Fruit fly (Drosophila melanogaster) whole organism, prepupa: Measurements from ENCODE around the gene CG17029.

Experiments used
- CG10669 ChIP-seq: fragments of 200-800 bp; sonication (Bioruptor generic); optimal IDR thresholded peaks from 3 replicates; lab custom pipeline; 2018; ENCODE audit warnings: missing biosample characterization, mild to moderate bottlenecking, missing genetic modification characterization, moderate library complexity
- CG11762 ChIP-seq: fragments of 200-800 bp; sonication (Bioruptor generic); optimal IDR thresholded peaks from 3 replicates; lab custom pipeline; 2016; ENCODE audit warnings: missing biosample characterization, missing genetic modification characterization; ENCODE audit not compliant: insufficient read depth
- CG15336 ChIP-seq: fragments of 200-800 bp; sonication (Bioruptor generic); IDR thresholded peaks from 2 replicates; pipeline ENCODE4 v1.3.6; 2022; ENCODE audit warnings: missing biosample characterization, missing genetic modification characterization
- CG1621 ChIP-seq: fragments of 200-800 bp; sonication (Bioruptor generic); optimal IDR thresholded peaks from 3 replicates; lab custom pipeline; 2018; ENCODE audit warnings: missing biosample characterization, mild to moderate bottlenecking, missing genetic modification characterization
- CG3032 ChIP-seq: fragments of 200-800 bp; optimal IDR thresholded peaks from 2 replicates; lab custom pipeline; 2019; ENCODE audit warnings: missing biosample characterization, mild to moderate bottlenecking, missing genetic modification characterization, moderate library complexity
- CG31627 ChIP-seq: fragments of 200-800 bp; sonication (Bioruptor generic); optimal IDR thresholded peaks from 3 replicates; lab custom pipeline; 2016; ENCODE audit warnings: missing biosample characterization, missing genetic modification characterization
- CG32006 ChIP-seq: fragments of 200-800 bp; sonication (Bioruptor generic); optimal IDR thresholded peaks from 3 replicates; lab custom pipeline; 2017; ENCODE audit warnings: missing biosample characterization, mild to moderate bottlenecking, missing genetic modification characterization
- CG34406 ChIP-seq: fragments of 200-800 bp; sonication (Bioruptor generic); optimal IDR thresholded peaks from 3 replicates; lab custom pipeline; 2016; ENCODE audit warnings: missing biosample characterization, missing genetic modification characterization
- CG6163 ChIP-seq: fragments of 200-800 bp; sonication (Bioruptor generic); IDR thresholded peaks from 3 replicates; pipeline ENCODE4 v1.3.6; 2022; ENCODE audit warnings: missing biosample characterization, missing genetic modification characterization
- CG6792 ChIP-seq: fragments of 200-800 bp; sonication (Bioruptor generic); optimal IDR thresholded peaks from 3 replicates; lab custom pipeline; 2016; ENCODE audit warnings: missing biosample characterization, missing genetic modification characterization
- CG6808 ChIP-seq: fragments of 200-800 bp; sonication (Bioruptor generic); optimal IDR thresholded peaks from 3 replicates; lab custom pipeline; 2017; ENCODE audit warnings: missing biosample characterization, missing genetic modification characterization, mild to moderate bottlenecking, moderate library complexity, missing genetic modification reagents
- CG6854 ChIP-seq: fragments of 200-800 bp; sonication (Bioruptor generic); optimal IDR thresholded peaks from 2 replicates; lab custom pipeline; 2017; ENCODE audit warnings: missing biosample characterization, mild to moderate bottlenecking, missing genetic modification characterization
- CG7368 ChIP-seq: fragments of 200-800 bp; sonication (Bioruptor generic); optimal IDR thresholded peaks from 3 replicates; lab custom pipeline; 2016; ENCODE audit warnings: missing biosample characterization, missing genetic modification characterization
- CG8119 ChIP-seq: fragments of 200-800 bp; sonication (Bioruptor generic); IDR thresholded peaks from 3 replicates; pipeline ENCODE4 v1.3.6; 2022; ENCODE audit warnings: missing biosample characterization, missing genetic modification characterization
- CG8632 ChIP-seq: fragments of 200-800 bp; sonication (Bioruptor generic); optimal IDR thresholded peaks from 3 replicates; lab custom pipeline; 2016; ENCODE audit warnings: missing biosample characterization, missing genetic modification characterization
- Eip93F ChIP-seq: fragments of 200-800 bp; sonication (Bioruptor generic); optimal IDR thresholded peaks from 2 replicates; lab custom pipeline; 2016; ENCODE audit warnings: missing biosample characterization, mild to moderate bottlenecking, missing genetic modification characterization
- Ets21C ChIP-seq: fragments of 200-800 bp; sonication (Bioruptor generic); optimal IDR thresholded peaks from 3 replicates; lab custom pipeline; 2016; ENCODE audit warnings: missing biosample characterization, missing genetic modification characterization
- Gug ChIP-seq: fragments of 200-800 bp; sonication (Bioruptor generic); IDR thresholded peaks from 2 replicates; pipeline ENCODE4 v1.3.6; 2022; ENCODE audit warnings: missing biosample characterization, missing genetic modification characterization
- Hr39 ChIP-seq: fragments of 200-800 bp; sonication (Bioruptor generic); optimal IDR thresholded peaks from 2 replicates; lab custom pipeline; 2016; ENCODE audit warnings: missing biosample characterization, missing genetic modification characterization
- Lpt ChIP-seq: fragments of 200-800 bp; sonication (Bioruptor generic); optimal IDR thresholded peaks from 3 replicates; lab custom pipeline; 2016; ENCODE audit warnings: missing biosample characterization, missing genetic modification characterization
- Met ChIP-seq: fragments of 200-800 bp; sonication (Bioruptor generic); optimal IDR thresholded peaks from 3 replicates; lab custom pipeline; 2016; ENCODE audit warnings: missing biosample characterization, missing genetic modification characterization
- OdsH ChIP-seq: fragments of 200-800 bp; sonication (Bioruptor generic); optimal IDR thresholded peaks from 3 replicates; lab custom pipeline; 2016; ENCODE audit warnings: missing biosample characterization, missing genetic modification characterization
- Smox ChIP-seq: fragments of 200-800 bp; sonication (Bioruptor generic); optimal IDR thresholded peaks from 3 replicates; lab custom pipeline; 2016; ENCODE audit warnings: missing biosample characterization, missing genetic modification characterization
- Sox15 ChIP-seq: fragments of 200-800 bp; sonication (Bioruptor generic); optimal IDR thresholded peaks from 3 replicates; lab custom pipeline; 2016; ENCODE audit warnings: missing biosample characterization, missing genetic modification characterization
- achi ChIP-seq: fragments of 200-800 bp; sonication (Bioruptor generic); optimal IDR thresholded peaks from 3 replicates; lab custom pipeline; 2016; ENCODE audit warnings: missing biosample characterization, missing genetic modification characterization
- acj6 ChIP-seq: fragments of 200-800 bp; sonication (Bioruptor generic); optimal IDR thresholded peaks from 3 replicates; lab custom pipeline; 2016; ENCODE audit warnings: missing biosample characterization, missing genetic modification characterization
- cyc ChIP-seq: fragments of 200-800 bp; sonication (Bioruptor generic); optimal IDR thresholded peaks from 3 replicates; lab custom pipeline; 2016; ENCODE audit warnings: missing biosample characterization, missing genetic modification characterization
- dsx ChIP-seq: fragments of 200-800 bp; optimal IDR thresholded peaks from 3 replicates; lab custom pipeline; 2019; ENCODE audit warnings: missing biosample characterization, mild to moderate bottlenecking, missing genetic modification characterization, moderate library complexity; ENCODE audit not compliant: poor library complexity, severe bottlenecking
- eg ChIP-seq: fragments of 200-800 bp; sonication (Bioruptor generic); IDR thresholded peaks from 3 replicates; pipeline ENCODE4 v1.3.6; 2022; ENCODE audit warnings: missing biosample characterization, missing genetic modification characterization
- fd85E ChIP-seq: fragments of 200-800 bp; sonication (Bioruptor generic); optimal IDR thresholded peaks from 3 replicates; lab custom pipeline; 2016; ENCODE audit warnings: missing biosample characterization, missing genetic modification characterization
- fkh ChIP-seq: fragments of 200-800 bp; sonication (Bioruptor generic); optimal IDR thresholded peaks from 3 replicates; lab custom pipeline; 2017; ENCODE audit warnings: missing biosample characterization, mild to moderate bottlenecking, missing genetic modification characterization, moderate library complexity
- lz ChIP-seq: fragments of 200-800 bp; sonication (Bioruptor generic); optimal IDR thresholded peaks from 3 replicates; lab custom pipeline; 2016; ENCODE audit warnings: missing biosample characterization, missing genetic modification characterization
- salr ChIP-seq, 2 experiments: fragments of 200-800 bp; sonication (Bioruptor generic); optimal IDR thresholded peaks; 3 replicates each; lab custom pipeline; 2016 to 2018; ENCODE audit warnings: missing biosample characterization in 2 of 2, missing genetic modification characterization in 2 of 2, mild to moderate bottlenecking in 1 of 2
- spab ChIP-seq: fragments of 200-800 bp; sonication (Bioruptor generic); optimal IDR thresholded peaks from 2 replicates; lab custom pipeline; 2017; ENCODE audit warnings: missing biosample characterization, mild to moderate bottlenecking, missing genetic modification characterization, missing genetic modification reagents
- ss ChIP-seq, 2 experiments: fragments of 200-800 bp; sonication (Bioruptor generic); optimal IDR thresholded peaks; 2 replicates in 1 of 2; 3 replicates in 1 of 2; lab custom pipeline; 2017 to 2018; ENCODE audit warnings: mild to moderate bottlenecking in 2 of 2, missing biosample characterization in 2 of 2, missing genetic modification characterization in 2 of 2, moderate library complexity in 1 of 2
- svp ChIP-seq: fragments of 200-800 bp; sonication (Bioruptor generic); peaks from one replicate; lab custom pipeline; 2016; ENCODE audit warnings: missing biosample characterization, missing genetic modification characterization
- vri ChIP-seq: fragments of 200-800 bp; sonication (Bioruptor generic); optimal IDR thresholded peaks from 3 replicates; lab custom pipeline; 2016; ENCODE audit warnings: missing biosample characterization, mild to moderate bottlenecking, missing genetic modification characterization

The CG17029 gene

DNA sequence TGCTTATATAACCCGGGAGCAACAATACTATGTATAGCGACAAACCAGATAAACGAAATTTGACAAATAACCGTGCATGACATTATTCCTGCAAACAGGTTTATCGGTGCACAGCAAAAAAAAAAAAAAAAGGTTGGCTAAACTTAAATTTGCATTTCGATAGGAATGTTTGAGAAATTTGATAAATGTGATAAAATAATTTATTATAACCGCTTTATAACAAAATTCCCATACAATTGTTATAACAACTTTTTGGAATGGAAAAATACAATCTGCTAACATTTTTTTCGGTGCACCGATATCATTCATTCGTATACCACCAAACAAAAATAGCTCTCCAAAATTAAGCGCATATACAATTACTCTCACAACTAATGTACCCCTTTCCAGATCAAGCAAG, 895 bp downstream of the CG17029 start (continued):
- peak; percentile 81 for TF ChIP-seq eg (GFP tag; lab: Robert Waterston, UW)
- TF ChIP-seq Lpt (GFP tag; lab: Kevin White, UChicago) = peak; percentile 24
- TF ChIP-seq fd85E (GFP tag; lab: Kevin White, UChicago) = no peak
- peak; percentile 53; the same call in 1 of the 2 replicates for TF ChIP-seq CG15336
- no peak for TF ChIP-seq salr (GFP tag; optimal IDR thresholded peaks at IDR 0.05; lab: Kevin White, UChicago)
- no peak for TF ChIP-seq CG10669 (GFP tag; lab: Kevin White, UChicago)
- TF ChIP-seq OdsH (GFP tag; lab: Kevin White, UChicago) = no peak
- TF ChIP-seq achi = peak; percentile 46
- TF ChIP-seq CG11762 = peak; percentile 25
- TF ChIP-seq Hr39 (GFP tag; lab: Kevin White, UChicago) = peak; percentile 56
- TF ChIP-seq CG32006 = no peak
- peak; percentile 27 for TF ChIP-seq CG34406 (GFP tag; lab: Kevin White, UChicago)
- TF ChIP-seq CG1621 (tag; lab: Kevin White, UChicago) = no peak
- TF ChIP-seq Ets21C (GFP tag; lab: Kevin White, UChicago) = peak; percentile 16
- TF ChIP-seq ss (GFP tag; optimal IDR thresholded peaks at IDR 0.05; lab: Kevin White, UChicago) = no peak
- peak; percentile 44 for TF ChIP-seq CG6792 (GFP tag; lab: Kevin White, UChicago)
- peak; percentile 70 for TF ChIP-seq Smox (GFP tag; lab: Kevin White, UChicago)
- no peak for TF ChIP-seq CG7368 (GFP tag; lab: Kevin White, UChicago)
- TF ChIP-seq spab (GFP tag; lab: Kevin White, UChicago) = no peak
- TF ChIP-seq fkh (GFP tag; lab: Kevin White, UChicago) = no peak
- no peak for TF ChIP-seq Sox15
- TF ChIP-seq Eip93F (GFP tag; lab: Kevin White, UChicago) = no peak
- peak; percentile 40 for TF ChIP-seq CG8632 (GFP tag; lab: Kevin White, UChicago)
- TF ChIP-seq lz (GFP tag; lab: Kevin White, UChicago) = peak; percentile 41
- peak; percentile 66 for TF ChIP-seq CG31627 (GFP tag; lab: Kevin White, UChicago)
- TF ChIP-seq CG6808 (GFP tag; lab: Kevin White, UChicago) = no peak
- TF ChIP-seq svp (GFP tag; lab: Kevin White, UChicago) = peak; percentile 81
- no peak for TF ChIP-seq Met
- TF ChIP-seq acj6 (GFP tag; lab: Kevin White, UChicago) = peak; percentile 50
- TF ChIP-seq cyc (GFP tag; lab: Kevin White, UChicago) = peak; percentile 66
- no peak for TF ChIP-seq CG3032
- peak; percentile 70 for TF ChIP-seq CG6163 (GFP tag; lab: Robert Waterston, UW)
- peak; percentile 54; the same call in 2 of the 3 replicates for TF ChIP-seq CG8119 (GFP tag; lab: Robert Waterston, UW)
- no peak for TF ChIP-seq dsx (GFP tag; lab: Kevin White, UChicago)

DNA sequence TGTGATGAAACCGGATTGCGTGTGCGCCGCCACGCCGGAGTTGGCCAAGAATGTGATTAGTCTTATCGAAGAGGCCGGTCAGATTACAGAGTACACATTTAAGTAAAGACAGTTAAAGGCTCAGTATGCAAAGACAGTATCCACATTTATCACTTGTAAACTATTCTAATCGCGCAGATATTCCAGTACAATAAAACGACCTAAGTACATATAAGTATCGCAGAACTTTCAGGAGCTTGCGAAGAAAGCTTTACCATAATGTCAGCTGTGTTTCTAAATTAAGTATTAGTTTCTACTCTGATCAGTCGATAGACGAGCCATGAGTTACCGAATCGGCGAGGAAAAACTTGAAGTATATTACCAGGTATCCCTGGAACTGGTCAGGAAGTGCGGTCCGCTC, 1.6 kb downstream of the CG17029 start, which contains the start of gene CG17028:
Gene CG17028 (plus strand): TSS at position 301 of the 400 bp plus-strand sequence.
- no peak for TF ChIP-seq CG6808 (GFP tag; lab: Kevin White, UChicago)
- TF ChIP-seq CG6854 (GFP tag; lab: Kevin White, UChicago) = no peak
- no peak for TF ChIP-seq Gug
- no peak for TF ChIP-seq lz (GFP tag; lab: Kevin White, UChicago)
- TF ChIP-seq, all 60 proteins: peak for 0

DNA sequence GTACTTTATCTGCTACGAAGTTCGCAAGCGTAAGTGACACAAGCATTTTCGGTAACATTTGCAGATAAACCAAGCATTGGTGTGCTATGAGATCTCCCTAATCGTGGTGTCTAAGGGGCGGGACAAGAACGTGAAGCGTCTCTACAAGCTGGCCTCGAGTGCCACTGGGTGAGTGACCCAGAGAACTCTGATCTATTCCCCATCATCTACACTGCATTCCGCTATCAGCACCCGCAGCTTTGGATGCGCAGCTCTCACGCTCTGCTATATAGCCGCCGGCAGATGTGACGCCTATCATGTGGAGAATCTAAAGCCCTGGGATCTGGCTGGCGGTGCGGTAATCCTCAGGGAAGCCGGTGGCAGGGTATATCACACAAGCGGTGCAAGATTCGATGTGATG, 2.6 kb downstream of the CG17029 start:
- TF ChIP-seq vri (peak; percentile 21), svp (GFP tag; lab: Kevin White, UChicago) (peak; percentile 99), CG7368 (GFP tag; lab: Kevin White, UChicago) (no peak)
